Worm (Caenorhabditis elegans): Measurements from ENCODE around the gene dnc-1.

DNA sequence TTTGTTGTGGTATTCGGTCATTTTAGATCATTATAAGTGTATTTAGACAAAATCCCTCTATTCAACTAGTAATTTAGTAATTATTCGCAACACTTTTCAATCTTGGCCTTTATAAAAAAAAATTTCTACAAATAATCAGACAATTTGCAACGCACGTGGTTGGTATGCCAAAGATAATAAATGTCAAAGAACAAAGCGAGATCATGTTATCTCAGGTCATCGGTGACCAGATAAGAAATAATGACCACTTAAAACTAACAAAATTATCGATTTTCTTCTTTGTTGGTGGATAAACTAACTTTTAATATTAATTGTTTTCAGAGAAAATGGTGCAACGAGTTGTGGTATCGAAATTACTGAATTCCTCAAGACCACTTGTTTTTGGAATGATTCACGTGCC is 51.8 kb downstream of the dnc-1 start, which contains the start of gene F13E9.13:
- TF ChIP-seq dsc-1 (tag; optimal IDR thresholded peaks at IDR 0.05) (no peak), hlh-4 (tag; optimal IDR thresholded peaks at IDR 0.05) (no peak), xbp-1 (tag; optimal IDR thresholded peaks at IDR 0.05) (no peak), nhr-28 (tag; optimal IDR thresholded peaks at IDR 0.05) (no peak), lin-13 (GFP tag; optimal IDR thresholded peaks at IDR 0.05) (no peak)

Measured in whole organism, L1 larva.